Fruit fly (Drosophila melanogaster) whole organism, embryonic: ENCODE results near the gene thoc7.

ENCODE experiments used
- Antp ChIP-seq: fragments of 200-800 bp; sonication (Bioruptor generic); optimal IDR thresholded peaks from 3 replicates; lab custom pipeline; 2016; ENCODE audit warnings: missing biosample characterization, missing genetic modification characterization
- CG11723 ChIP-seq: fragments of 200-800 bp; sonication (Bioruptor generic); optimal IDR thresholded peaks from 2 replicates; lab custom pipeline; 2017; ENCODE audit warnings: missing biosample characterization, mild to moderate bottlenecking, missing genetic modification characterization
- CG12744 ChIP-seq: fragments of 200-800 bp; sonication (Bioruptor generic); optimal IDR thresholded peaks from 2 replicates; lab custom pipeline; 2016; ENCODE audit warnings: missing biosample characterization, missing genetic modification characterization
- CG16779 ChIP-seq: fragments of 200-800 bp; sonication (Bioruptor generic); IDR thresholded peaks from 2 replicates; pipeline ENCODE4 v1.3.6; 2022; ENCODE audit warnings: missing biosample characterization, missing genetic modification characterization
- CG16815 ChIP-seq: fragments of 200-800 bp; sonication (Bioruptor generic); optimal IDR thresholded peaks from 3 replicates; lab custom pipeline; 2017; ENCODE audit warnings: missing biosample characterization, mild to moderate bottlenecking, missing genetic modification characterization
- CG16863 ChIP-seq: fragments of 200-800 bp; sonication (Bioruptor generic); optimal IDR thresholded peaks from 3 replicates; lab custom pipeline; 2016; ENCODE audit warnings: missing biosample characterization, missing genetic modification characterization
- CG17385 ChIP-seq: fragments of 200-800 bp; sonication (Bioruptor generic); optimal IDR thresholded peaks from 3 replicates; lab custom pipeline; 2018; ENCODE audit warnings: missing biosample characterization, mild to moderate bottlenecking, missing genetic modification characterization
- CG17568 ChIP-seq: fragments of 200-800 bp; sonication (Bioruptor generic); optimal IDR thresholded peaks from 2 replicates; lab custom pipeline; 2018; ENCODE audit warnings: missing biosample characterization, mild to moderate bottlenecking, missing genetic modification characterization, moderate library complexity
- CG18011 ChIP-seq: fragments of 200-800 bp; sonication (Bioruptor generic); optimal IDR thresholded peaks from 2 replicates; lab custom pipeline; 2017; ENCODE audit warnings: missing biosample characterization, missing genetic modification characterization, mild to moderate bottlenecking, moderate library complexity, missing genotype
- CG32532 ChIP-seq: fragments of 200-800 bp; sonication (Bioruptor generic); IDR thresholded peaks from 2 replicates; pipeline ENCODE4 v1.3.6; 2022; ENCODE audit warnings: missing biosample characterization, missing genetic modification characterization
- CG34376 ChIP-seq: fragments of 200-800 bp; sonication (Bioruptor generic); optimal IDR thresholded peaks from 2 replicates; lab custom pipeline; 2018; ENCODE audit warnings: missing biosample characterization, mild to moderate bottlenecking, missing genetic modification characterization
- CG42726 ChIP-seq: fragments of 200-800 bp; sonication (Bioruptor generic); IDR thresholded peaks from 2 replicates; pipeline ENCODE4 v1.3.6; 2022; ENCODE audit warnings: missing biosample characterization, missing genetic modification characterization; ENCODE audit not compliant: partially characterized antibody
- CG6791 ChIP-seq: fragments of 200-800 bp; sonication (Bioruptor generic); IDR thresholded peaks from 3 replicates; pipeline ENCODE4 v1.3.6; 2022; ENCODE audit warnings: missing biosample characterization, missing genetic modification characterization; ENCODE audit not compliant: partially characterized antibody
- CG7839 ChIP-seq: fragments of 200-800 bp; sonication (Bioruptor generic); optimal IDR thresholded peaks from 3 replicates; lab custom pipeline; 2018; ENCODE audit warnings: missing biosample characterization, mild to moderate bottlenecking, missing genetic modification characterization, moderate library complexity
- CG7963 ChIP-seq: fragments of 200-800 bp; sonication (Bioruptor generic); IDR thresholded peaks from 3 replicates; pipeline ENCODE4 v1.3.6; 2022; ENCODE audit warnings: missing biosample characterization, missing genetic modification characterization; ENCODE audit not compliant: partially characterized antibody
- CG8478 ChIP-seq: fragments of >200 bp; optimal IDR thresholded peaks from 2 replicates; lab custom pipeline; 2018
- Dek ChIP-seq: fragments of 200-800 bp; sonication (Bioruptor generic); optimal IDR thresholded peaks from 3 replicates; lab custom pipeline; 2019; ENCODE audit warnings: missing biosample characterization, mild to moderate bottlenecking, missing genetic modification characterization, moderate library complexity
- Hmx ChIP-seq: fragments of 200-800 bp; sonication (Bioruptor generic); optimal IDR thresholded peaks from 2 replicates; lab custom pipeline; 2016; ENCODE audit warnings: missing biosample characterization, missing genetic modification characterization
- Mes4 ChIP-seq: fragments of 200-800 bp; sonication (Bioruptor generic); optimal IDR thresholded peaks from 2 replicates; lab custom pipeline; 2016; ENCODE audit warnings: missing biosample characterization, missing genetic modification characterization
- NC2α ChIP-seq: fragments of 200-800 bp; sonication (Bioruptor generic); optimal IDR thresholded peaks from 2 replicates; lab custom pipeline; 2016; ENCODE audit warnings: missing biosample characterization, missing genetic modification characterization
- Oaz ChIP-seq: fragments of 200-800 bp; sonication (Bioruptor generic); IDR thresholded peaks from 2 replicates; pipeline ENCODE4 v1.3.6; 2022; ENCODE audit warnings: missing biosample characterization, missing genetic modification characterization
- Oli ChIP-seq: fragments of 200-800 bp; sonication (Bioruptor generic); optimal IDR thresholded peaks from 2 replicates; lab custom pipeline; 2018; ENCODE audit warnings: missing biosample characterization, mild to moderate bottlenecking, missing genetic modification characterization, moderate library complexity
- YL-1 ChIP-seq: fragments of 200-800 bp; sonication (Bioruptor generic); optimal IDR thresholded peaks from 3 replicates; lab custom pipeline; 2017; ENCODE audit warnings: missing biosample characterization, mild to moderate bottlenecking, missing genetic modification characterization
- bbx ChIP-seq: fragments of 200-800 bp; sonication (Bioruptor generic); IDR thresholded peaks from 2 replicates; pipeline ENCODE4 v1.3.6; 2022; ENCODE audit warnings: missing biosample characterization, missing genetic modification characterization; ENCODE audit not compliant: partially characterized antibody
- danr ChIP-seq: fragments of 200-800 bp; sonication (Bioruptor generic); IDR thresholded peaks from 2 replicates; pipeline ENCODE4 v1.3.6; 2022; ENCODE audit warnings: missing biosample characterization, missing genetic modification characterization
- dmrt99B ChIP-seq: fragments of 200-800 bp; sonication (Bioruptor generic); optimal IDR thresholded peaks from 2 replicates; lab custom pipeline; 2018; ENCODE audit warnings: missing biosample characterization, mild to moderate bottlenecking, missing genetic modification characterization, moderate library complexity
- dysf ChIP-seq: fragments of 200-800 bp; sonication (Bioruptor generic); IDR thresholded peaks from 3 replicates; pipeline ENCODE4 v1.3.6; 2022; ENCODE audit warnings: missing biosample characterization, missing genetic modification characterization
- eve ChIP-seq, 2 experiments: fragments of >200 bp; optimal IDR thresholded peaks; 2 replicates each; lab custom pipeline; 2017; ENCODE audit warnings: missing biosample characterization in 2 of 2, missing genetic modification characterization in 2 of 2
- ftz-f1 ChIP-seq: fragments of 200-800 bp; sonication (Bioruptor generic); optimal IDR thresholded peaks from 2 replicates; lab custom pipeline; 2016; ENCODE audit warnings: missing biosample characterization, missing genetic modification characterization
- gem ChIP-seq: fragments of 200-800 bp; sonication (Bioruptor generic); optimal IDR thresholded peaks from 2 replicates; lab custom pipeline; 2019; ENCODE audit warnings: missing biosample characterization, mild to moderate bottlenecking, missing genetic modification characterization, moderate library complexity
- hkb ChIP-seq, 2 experiments: fragments of 200-800 bp in 1 of 2; fragments of >200 bp in 1 of 2; sonication (Bioruptor generic) in 1 of 2; IDR thresholded peaks in 1 of 2; optimal IDR thresholded peaks in 1 of 2; 2 replicates each; pipeline versions ENCODE4 v1.3.6 to Lab custom; 2017 to 2022; ENCODE audit warnings: missing biosample characterization in 1 of 2, missing genetic modification characterization in 1 of 2
- lbe ChIP-seq: fragments of 200-800 bp; sonication (Bioruptor generic); optimal IDR thresholded peaks from 2 replicates; lab custom pipeline; 2016; ENCODE audit warnings: missing biosample characterization, mild to moderate bottlenecking, missing genetic modification characterization
- peb ChIP-seq: fragments of 200-800 bp; sonication (Bioruptor generic); IDR thresholded peaks from 2 replicates; pipeline ENCODE4 v1.3.6; 2022; ENCODE audit warnings: missing biosample characterization, missing genetic modification characterization
- tll ChIP-seq, 2 experiments: fragments of 200-800 bp in 1 of 2; fragments of >200 bp in 1 of 2; sonication (Bioruptor generic) in 1 of 2; optimal IDR thresholded peaks; 2 replicates each; lab custom pipeline; 2017 to 2019; ENCODE audit warnings: missing biosample characterization in 2 of 2, missing genetic modification characterization in 2 of 2, mild to moderate bottlenecking in 1 of 2, moderate library complexity in 1 of 2
- z ChIP-seq: fragments of 200-800 bp; sonication (Bioruptor generic); IDR thresholded peaks from 3 replicates; pipeline ENCODE4 v1.3.6; 2022; ENCODE audit warnings: missing biosample characterization, missing genetic modification characterization

thoc7 gene

dm6 chr3L:234337-234736 lies 21.9 kb upstream of the thoc7 start:
- TF ChIP-seq CG8478 (lab: Kevin White, UChicago) (no peak), CG12744 (GFP tag; lab: Kevin White, UChicago) (no peak), danr (GFP tag; lab: Robert Waterston, UW) (no peak), CG42726 (GFP tag; lab: Robert Waterston, UW) (no peak), CG17568 (GFP tag; lab: Kevin White, UChicago) (no peak), CG16863 (GFP tag; lab: Kevin White, UChicago) (no peak), CG6791 (GFP tag; lab: Robert Waterston, UW) (no peak), hkb (optimal IDR thresholded peaks at IDR 0.05; lab: Kevin White, UChicago) (no peak), hkb (GFP tag; IDR thresholded peaks at IDR 0.05; lab: Robert Waterston, UW) (no peak), CG11723 (GFP tag; lab: Kevin White, UChicago) (no peak), CG7839 (no peak)

- TF ChIP-seq eve (GFP tag; optimal IDR thresholded peaks at IDR 0.05; lab: Kevin White, UChicago) (peak in 1 of 2 experiments; percentile 33), dmrt99B (tag; lab: Kevin White, UChicago) (no peak)
These were observed 20.8 kb upstream of the thoc7 start, which contains the start of gene CG34453 for dm6 chr3L:233251-233650. Gene CG34453, minus strand, starts transcription at chr3L:233351.

dm6 chr3L:232267-232666 lies 19.8 kb upstream of the thoc7 start, which contains the start of gene CG34454:
Gene CG34454, minus strand, starts transcription at chr3L:232350.
- TF ChIP-seq Dek (tag; lab: Kevin White, UChicago) (no peak), bbx (GFP tag; lab: Robert Waterston, UW) (no peak), Oaz (GFP tag; lab: Robert Waterston, UW) (no peak), CG8478 (lab: Kevin White, UChicago) (no peak), CG17385 (GFP tag; lab: Kevin White, UChicago) (no peak), NC2α (GFP tag; lab: Kevin White, UChicago) (no peak), CG42726 (GFP tag; lab: Robert Waterston, UW) (no peak), CG16815 (GFP tag; lab: Kevin White, UChicago) (no peak), Mes4 (GFP tag; lab: Kevin White, UChicago) (no peak), z (GFP tag; lab: Robert Waterston, UW) (no peak), ftz-f1 (GFP tag; lab: Kevin White, UChicago) (no peak), YL-1 (GFP tag; lab: Kevin White, UChicago) (no peak), CG16779 (GFP tag; lab: Robert Waterston, UW) (no peak), Oli (tag; lab: Kevin White, UChicago) (no peak), gem (tag; lab: Kevin White, UChicago) (no peak), CG7963 (GFP tag; lab: Robert Waterston, UW) (no peak), peb (no peak), dysf (no peak), tll (GFP tag; optimal IDR thresholded peaks at IDR 0.05; lab: Kevin White, UChicago) (no peak)

- TF ChIP-seq Hmx (GFP tag; lab: Kevin White, UChicago) (no peak), CG34376 (GFP tag; lab: Kevin White, UChicago) (peak; percentile 12), CG18011 (GFP tag; lab: Kevin White, UChicago) (no peak), lbe (GFP tag; lab: Kevin White, UChicago) (peak; percentile 18), CG32532 (GFP tag; lab: Robert Waterston, UW) (no peak), Antp (GFP tag; lab: Kevin White, UChicago) (no peak)
These were observed 19.0 kb upstream of the thoc7 start, which contains the start of gene CG42846 for dm6 chr3L:231504-231903. Gene CG42846, minus strand, starts transcription at chr3L:231604.
